Worm (Caenorhabditis elegans): Measurements from ENCODE around the gene srh-67.

DNA sequence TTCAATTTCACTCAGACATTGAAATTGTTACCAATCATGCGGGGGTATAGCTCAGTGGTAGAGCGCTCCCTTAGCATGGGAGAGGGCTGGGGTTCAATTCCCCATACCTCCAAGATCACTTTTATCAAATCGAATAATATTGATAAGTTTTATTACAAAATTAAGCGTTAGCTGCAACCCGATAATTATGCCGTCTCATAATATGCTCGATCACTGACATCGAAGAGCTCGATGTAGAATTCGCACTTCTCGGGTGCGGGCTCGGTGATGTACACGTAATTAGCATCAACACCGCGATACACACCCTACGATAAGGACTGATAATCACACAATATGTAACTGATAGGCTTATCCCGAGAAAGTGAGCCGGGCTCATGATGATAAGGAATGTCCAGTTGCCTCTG is 33.8 kb downstream of the srh-67 start:
- TF ChIP-seq unc-62 (GFP tag; optimal IDR thresholded peaks at IDR 0.05): no peak
- TF ChIP-seq nhr-120 (GFP tag; IDR thresholded peaks at IDR 0.05): no peak; the same call in 1 of the 2 replicates
